Worm (Caenorhabditis elegans): ENCODE measurements around the gene R12B2.2.

The R12B2.2 gene

DNA sequence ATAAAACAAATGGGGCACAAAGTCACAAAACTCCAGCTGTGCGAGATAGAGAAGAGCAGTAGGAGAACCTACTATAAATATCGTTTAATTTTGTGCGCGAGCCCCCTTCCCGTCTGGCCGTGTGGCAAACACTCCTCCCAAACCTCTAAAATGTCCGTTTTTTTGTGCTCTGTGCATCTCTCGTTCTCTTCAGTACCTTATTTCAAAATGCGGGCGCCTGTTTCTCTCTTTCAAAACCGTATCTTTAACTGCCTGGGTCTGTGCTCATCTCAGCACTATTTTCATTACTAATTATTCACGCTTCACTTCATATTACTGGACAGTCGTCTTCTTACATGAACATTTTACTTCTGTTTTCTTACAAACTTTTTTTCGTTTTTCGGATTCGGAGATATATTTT is 3.2 kb downstream of the R12B2.2 start (continued):
- TF ChIP-seq sdz-12 (GFP tag; optimal IDR thresholded peaks at IDR 0.05) (no peak), ceh-82 (tag; optimal IDR thresholded peaks at IDR 0.05) (no peak), nhr-6 (tag; optimal IDR thresholded peaks at IDR 0.05) (no peak), hlh-30 (tag; optimal IDR thresholded peaks at IDR 0.05; ENCODE audit: insufficient read depth) (no peak), snpc-1.2 (GFP tag; IDR thresholded peaks at IDR 0.05) (no peak), unc-39 (tag; optimal IDR thresholded peaks at IDR 0.05) (no peak), F10B5.3 (tag; optimal IDR thresholded peaks at IDR 0.05) (no peak), nhr-28 (tag; optimal IDR thresholded peaks at IDR 0.05) (peak; percentile 24), unc-62 (GFP tag; optimal IDR thresholded peaks at IDR 0.05 in 1 of 2) (no peak), unc-62 (tag; optimal IDR thresholded peaks at IDR 0.05) (no peak), hif-1 (tag; optimal IDR thresholded peaks at IDR 0.05) (no peak), T26A8.4 (GFP tag; IDR thresholded peaks at IDR 0.05) (no peak), attf-4 (tag; optimal IDR thresholded peaks at IDR 0.05) (no peak), fos-1 (tag; optimal IDR thresholded peaks at IDR 0.05) (no peak), ZK337.2 (GFP tag; IDR thresholded peaks at IDR 0.05) (no peak), ama-1 (optimal IDR thresholded peaks at IDR 0.05) (no peak), mes-2 (tag; optimal IDR thresholded peaks at IDR 0.05; ENCODE audit: poor library complexity, severe bottlenecking) (peak; percentile 27), rbr-2 (tag; optimal IDR thresholded peaks at IDR 0.05) (no peak), dve-1 (tag; optimal IDR thresholded peaks at IDR 0.05; ENCODE audit: insufficient read depth) (peak; percentile 9), daf-16 (GFP tag; optimal IDR thresholded peaks at IDR 0.05) (no peak), daf-16 (tag; optimal IDR thresholded peaks at IDR 0.05) (peak; percentile 21), dmd-9 (GFP tag; IDR thresholded peaks at IDR 0.05) (no peak), lin-29 (GFP tag; IDR thresholded peaks at IDR 0.05) (no peak), cey-2 (tag; optimal IDR thresholded peaks at IDR 0.05; ENCODE audit: borderline replicate concordance, insufficient read depth) (no peak), lim-7 (GFP tag; IDR thresholded peaks at IDR 0.05) (no peak)

DNA sequence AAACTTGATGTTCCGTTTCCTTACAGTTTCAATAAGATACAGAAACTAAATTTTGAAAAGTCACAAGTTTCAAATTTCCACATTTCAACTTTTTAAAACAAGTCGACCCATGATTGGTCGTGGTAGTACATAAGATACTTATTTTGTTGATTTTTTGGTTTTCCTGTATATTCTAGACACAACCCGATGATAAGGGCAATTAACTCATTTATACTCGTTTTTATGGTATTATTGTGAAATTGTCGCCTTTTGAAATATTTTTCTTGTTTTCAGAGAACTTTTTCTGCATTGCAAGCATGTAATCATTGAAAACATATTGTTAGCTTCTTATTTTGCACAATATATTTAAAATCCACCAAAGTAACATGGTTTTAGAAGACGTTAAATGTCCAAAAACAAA is 5.1 kb downstream of the R12B2.2 start:
- TF ChIP-seq ceh-28 (tag; optimal IDR thresholded peaks at IDR 0.05) (no peak), nhr-11 (tag; optimal IDR thresholded peaks at IDR 0.05) (no peak), mxl-3 (GFP tag; optimal IDR thresholded peaks at IDR 0.05) (no peak), pha-4 (GFP tag; IDR thresholded peaks at IDR 0.05) (no peak), pha-4 (tag; optimal IDR thresholded peaks at IDR 0.05) (no peak), unc-62 (GFP tag; optimal IDR thresholded peaks at IDR 0.05 in 1 of 2) (peak in 1 of 2 experiments; percentile 1), unc-62 (tag; optimal IDR thresholded peaks at IDR 0.05) (no peak), daf-16 (GFP tag; optimal IDR thresholded peaks at IDR 0.05) (no peak), daf-16 (tag; optimal IDR thresholded peaks at IDR 0.05) (peak; percentile 63)

DNA sequence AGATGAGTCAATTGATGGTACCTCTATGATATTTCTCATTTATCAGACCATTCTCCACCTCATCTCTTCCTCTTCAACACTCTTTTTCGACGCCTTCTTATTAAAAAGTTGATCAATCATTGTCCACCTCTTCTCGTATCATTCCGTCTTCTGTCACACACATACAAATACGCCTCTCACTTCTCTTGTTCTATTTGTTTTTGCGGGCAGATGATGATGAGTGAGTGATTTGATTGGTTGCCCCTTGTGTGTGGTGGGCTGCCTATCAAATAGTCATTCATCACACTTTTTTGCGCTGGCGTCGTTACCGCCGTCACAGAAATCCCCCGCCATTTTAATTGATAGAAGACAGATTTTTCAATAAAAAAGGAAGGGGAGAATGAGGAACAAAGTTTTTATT is 5.9 kb downstream of the R12B2.2 start:
- peak; percentile 17 for TF ChIP-seq dve-1 (tag; optimal IDR thresholded peaks at IDR 0.05; ENCODE audit: insufficient read depth)
- TF ChIP-seq ces-1 (GFP tag; optimal IDR thresholded peaks at IDR 0.05): no peak
- TF ChIP-seq mdl-1 (tag; optimal IDR thresholded peaks at IDR 0.05): peak in 1 of 2 experiments; percentile 25
- no peak for TF ChIP-seq ztf-11 (tag; optimal IDR thresholded peaks at IDR 0.05)
- TF ChIP-seq nhr-25 (tag; optimal IDR thresholded peaks at IDR 0.05; ENCODE audit: borderline replicate concordance, insufficient read depth): no peak
- no peak for TF ChIP-seq ctbp-1 (GFP tag; IDR thresholded peaks at IDR 0.05)
- no peak for TF ChIP-seq spr-3 (GFP tag; optimal IDR thresholded peaks at IDR 0.05)
- TF ChIP-seq ceh-62 (tag; optimal IDR thresholded peaks at IDR 0.05): no peak
- TF ChIP-seq ZK546.5 (tag; optimal IDR thresholded peaks at IDR 0.05): no peak
- no peak for TF ChIP-seq F26F4.8 (GFP tag; conservative IDR thresholded peaks at IDR 0.05)
- TF ChIP-seq mes-2 (tag; optimal IDR thresholded peaks at IDR 0.05; ENCODE audit: poor library complexity, severe bottlenecking): no peak
- TF ChIP-seq snpc-4 (tag; optimal IDR thresholded peaks at IDR 0.05): no peak
- TF ChIP-seq hlh-11 (tag; optimal IDR thresholded peaks at IDR 0.05): peak; percentile 73
- TF ChIP-seq nhr-48 (tag; optimal IDR thresholded peaks at IDR 0.05): no peak
- peak in 1 of 2 experiments; percentile 60 for TF ChIP-seq unc-62 (GFP tag; optimal IDR thresholded peaks at IDR 0.05 in 1 of 2)
- no peak for TF ChIP-seq unc-62 (tag; optimal IDR thresholded peaks at IDR 0.05)
- TF ChIP-seq fkh-10 (GFP tag; optimal IDR thresholded peaks at IDR 0.05): no peak
- no peak for TF ChIP-seq nhr-11 (tag; optimal IDR thresholded peaks at IDR 0.05)
- peak; percentile 74 for TF ChIP-seq hlh-30 (tag; optimal IDR thresholded peaks at IDR 0.05; ENCODE audit: insufficient read depth)
- no peak for TF ChIP-seq saeg-2 (GFP tag; IDR thresholded peaks at IDR 0.05)
- no peak for TF ChIP-seq pqm-1 (tag; optimal IDR thresholded peaks at IDR 0.05)
- no peak for TF ChIP-seq lin-1 (GFP tag; IDR thresholded peaks at IDR 0.05)
- TF ChIP-seq tra-1 (GFP tag; IDR thresholded peaks at IDR 0.05): no peak
- TF ChIP-seq mxl-3 (GFP tag; optimal IDR thresholded peaks at IDR 0.05): peak; percentile 63
- no peak for TF ChIP-seq ceh-28 (tag; optimal IDR thresholded peaks at IDR 0.05)
- peak; percentile 9 for TF ChIP-seq aha-1 (tag)
- TF ChIP-seq F10B5.3 (tag; optimal IDR thresholded peaks at IDR 0.05): no peak

Data from whole organism, L4 larva.